Fruit fly (Drosophila melanogaster): Measurements from ENCODE around the gene twe.

The twe gene

dm6 chr2L:16275177-16275808, 13.6 kb upstream of the twe start:
- no peak for TF ChIP-seq EcR (GFP tag; optimal IDR thresholded peaks at IDR 0.05)

- TF ChIP-seq EcR (GFP tag; optimal IDR thresholded peaks at IDR 0.05), result peak; percentile 21
- TF ChIP-seq psq (optimal IDR thresholded peaks at IDR 0.05), result no peak
- TF ChIP-seq usp (GFP tag; optimal IDR thresholded peaks at IDR 0.05), result no peak
- no peak for TF ChIP-seq Dll (optimal IDR thresholded peaks at IDR 0.05)
- no peak for TF ChIP-seq CG8478 (optimal IDR thresholded peaks at IDR 0.05)
Measured at dm6 chr2L:16274100-16274499, 12.4 kb upstream of the twe start.

DNA sequence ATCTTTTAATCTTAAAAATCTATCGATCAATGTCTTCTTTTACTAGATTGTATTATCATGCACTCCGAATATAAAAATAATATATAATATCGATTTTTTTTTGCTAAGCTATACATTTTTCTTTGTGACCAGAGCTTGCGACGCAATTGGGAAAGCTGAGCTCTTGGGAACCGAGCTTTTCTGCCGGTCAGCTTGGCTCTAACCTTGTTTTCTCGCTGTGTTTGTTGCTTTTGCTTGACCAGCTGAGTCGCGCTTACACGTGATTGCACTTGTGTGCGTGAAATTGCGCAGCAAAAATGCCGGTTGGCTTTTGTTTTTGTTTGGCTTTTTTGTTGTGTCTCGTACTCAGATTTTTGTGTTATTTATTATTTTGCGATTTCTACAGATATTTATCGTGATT, 11.8 kb upstream of the twe start:
- TF ChIP-seq usp (GFP tag; optimal IDR thresholded peaks at IDR 0.05), result no peak
- TF ChIP-seq pan (optimal IDR thresholded peaks at IDR 0.05), result no peak
- TF ChIP-seq psq (optimal IDR thresholded peaks at IDR 0.05), result no peak
- no peak for TF ChIP-seq EcR (GFP tag; optimal IDR thresholded peaks at IDR 0.05)
- no peak for TF ChIP-seq CG8478 (optimal IDR thresholded peaks at IDR 0.05)
- no peak for TF ChIP-seq Dll (optimal IDR thresholded peaks at IDR 0.05)

- TF ChIP-seq Dll (optimal IDR thresholded peaks at IDR 0.05) (no peak), EcR (GFP tag; optimal IDR thresholded peaks at IDR 0.05) (no peak), pan (optimal IDR thresholded peaks at IDR 0.05) (no peak), CG8478 (optimal IDR thresholded peaks at IDR 0.05) (no peak), psq (optimal IDR thresholded peaks at IDR 0.05) (no peak), usp (GFP tag; optimal IDR thresholded peaks at IDR 0.05) (no peak)
Measured at dm6 chr2L:16272730-16273129, 11.1 kb upstream of the twe start.

- no peak for TF ChIP-seq EcR (GFP tag; optimal IDR thresholded peaks at IDR 0.05)
- no peak for TF ChIP-seq Dll (optimal IDR thresholded peaks at IDR 0.05)
- TF ChIP-seq usp (GFP tag; optimal IDR thresholded peaks at IDR 0.05), result no peak
- no peak for TF ChIP-seq CG8478 (optimal IDR thresholded peaks at IDR 0.05)
- no peak for TF ChIP-seq pan (optimal IDR thresholded peaks at IDR 0.05)
- TF ChIP-seq psq (optimal IDR thresholded peaks at IDR 0.05), result no peak
Measured at dm6 chr2L:16271486-16271806, 9.8 kb upstream of the twe start.

- TF ChIP-seq psq (optimal IDR thresholded peaks at IDR 0.05), result no peak
- TF ChIP-seq EcR (GFP tag; optimal IDR thresholded peaks at IDR 0.05), result no peak
- TF ChIP-seq usp (GFP tag; optimal IDR thresholded peaks at IDR 0.05), result no peak
- no peak for TF ChIP-seq CG8478 (optimal IDR thresholded peaks at IDR 0.05)
- TF ChIP-seq pan (optimal IDR thresholded peaks at IDR 0.05), result no peak
- TF ChIP-seq Dll (optimal IDR thresholded peaks at IDR 0.05), result no peak
Measured at dm6 chr2L:16270667-16271485, 9.2 kb upstream of the twe start.

DNA sequence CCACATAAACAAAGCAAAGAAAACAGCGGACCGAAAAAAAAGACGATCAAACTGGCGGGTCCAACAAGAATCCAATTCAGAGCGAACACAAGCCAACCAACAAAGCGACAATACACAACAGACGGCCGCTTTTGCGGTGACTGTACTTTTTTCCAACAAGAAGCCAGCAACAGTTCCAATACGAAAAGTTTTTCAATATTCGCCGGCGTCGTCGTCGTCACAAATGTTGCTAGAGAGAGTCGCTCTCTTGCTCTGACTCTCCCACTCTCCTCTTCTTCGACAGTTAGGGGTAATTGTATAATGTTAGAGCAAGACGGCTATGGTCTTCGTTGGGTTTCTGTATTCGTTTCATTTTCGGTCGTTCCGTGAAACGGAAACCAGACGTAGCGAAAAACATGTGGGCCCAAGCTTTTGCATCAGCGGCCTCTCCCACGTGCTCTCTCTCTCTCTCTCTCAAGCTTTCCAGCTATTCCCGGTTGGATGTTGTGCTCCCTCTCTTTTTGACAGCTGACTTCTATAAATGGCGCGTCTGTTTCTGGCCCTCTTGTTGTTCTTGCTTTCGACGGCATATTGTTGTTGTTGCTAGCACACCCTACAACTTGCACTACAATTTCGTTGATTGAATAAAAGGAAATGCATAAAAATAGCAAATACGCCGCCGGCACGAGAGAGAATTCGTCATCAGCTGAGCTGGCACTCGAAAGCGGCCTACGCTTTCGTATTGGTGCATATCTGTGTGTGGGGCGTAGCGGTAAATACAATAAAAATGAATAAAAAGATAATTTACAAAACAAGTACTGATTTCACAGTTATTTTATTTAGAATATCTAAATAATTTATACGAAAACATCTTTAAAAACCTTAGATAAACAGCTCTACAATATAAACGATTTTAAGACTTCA, 7.8 kb upstream of the twe start:
- peak; percentile 92 for TF ChIP-seq Dll (optimal IDR thresholded peaks at IDR 0.05)
- no peak for TF ChIP-seq pan (optimal IDR thresholded peaks at IDR 0.05)
- TF ChIP-seq EcR (GFP tag; optimal IDR thresholded peaks at IDR 0.05), result peak in 1 of 2 experiments; percentile 73

DNA sequence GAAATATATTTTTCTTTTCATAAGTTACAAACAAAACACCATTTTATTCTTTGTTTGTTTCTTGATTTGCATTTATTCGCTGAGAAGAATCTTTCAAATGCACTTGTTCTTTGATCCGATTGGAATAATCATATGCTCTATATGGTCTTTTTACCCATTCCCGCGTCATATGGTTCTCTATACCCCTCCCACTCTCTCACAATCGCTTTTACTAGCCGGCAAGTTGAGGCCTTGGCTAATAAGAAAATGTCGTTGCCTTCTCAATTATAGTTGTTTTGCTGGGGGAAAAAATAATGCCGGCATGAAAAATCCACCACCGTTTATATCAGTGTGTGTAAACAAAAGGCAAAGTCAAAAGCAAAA, 7.2 kb upstream of the twe start:
- no peak for TF ChIP-seq Dll (optimal IDR thresholded peaks at IDR 0.05)
- no peak for TF ChIP-seq usp (GFP tag; optimal IDR thresholded peaks at IDR 0.05)
- TF ChIP-seq CG8478 (optimal IDR thresholded peaks at IDR 0.05), result no peak
- TF ChIP-seq psq (optimal IDR thresholded peaks at IDR 0.05), result no peak
- TF ChIP-seq pan (optimal IDR thresholded peaks at IDR 0.05), result no peak
- TF ChIP-seq EcR (GFP tag; optimal IDR thresholded peaks at IDR 0.05), result no peak

- TF ChIP-seq CG8478 (optimal IDR thresholded peaks at IDR 0.05) (no peak), usp (GFP tag; optimal IDR thresholded peaks at IDR 0.05) (no peak), psq (optimal IDR thresholded peaks at IDR 0.05) (no peak), Dll (optimal IDR thresholded peaks at IDR 0.05) (peak; percentile 60), pan (optimal IDR thresholded peaks at IDR 0.05) (no peak), EcR (GFP tag; optimal IDR thresholded peaks at IDR 0.05) (peak in 1 of 2 experiments; percentile 76)
Measured at dm6 chr2L:16268107-16268539, 6.4 kb upstream of the twe start.

- TF ChIP-seq pan (optimal IDR thresholded peaks at IDR 0.05) (no peak), Dll (optimal IDR thresholded peaks at IDR 0.05) (no peak), usp (GFP tag; optimal IDR thresholded peaks at IDR 0.05) (no peak), CG8478 (optimal IDR thresholded peaks at IDR 0.05) (no peak), EcR (GFP tag; optimal IDR thresholded peaks at IDR 0.05) (no peak), psq (optimal IDR thresholded peaks at IDR 0.05) (no peak)
Measured at dm6 chr2L:16267159-16268065, 5.7 kb upstream of the twe start.

- no peak for TF ChIP-seq pan (optimal IDR thresholded peaks at IDR 0.05)
- TF ChIP-seq EcR (GFP tag; optimal IDR thresholded peaks at IDR 0.05), result no peak
- no peak for TF ChIP-seq psq (optimal IDR thresholded peaks at IDR 0.05)
- TF ChIP-seq usp (GFP tag; optimal IDR thresholded peaks at IDR 0.05), result no peak
- no peak for TF ChIP-seq Dll (optimal IDR thresholded peaks at IDR 0.05)
- TF ChIP-seq CG8478 (optimal IDR thresholded peaks at IDR 0.05), result no peak
Measured at dm6 chr2L:16263723-16264122, 2.0 kb upstream of the twe start.
